Fruit fly (Drosophila melanogaster): ENCODE data around the gene Lectin-galC1.
A peak's percentile ranks its signal among the peaks of the same experiment; 100 is the strongest.

Lectin-galC1 gene

dm6 chr2L:19376145-19376544 is 41.1 kb upstream of the Lectin-galC1 start (continued):
- TF ChIP-seq ERR (GFP tag; optimal IDR thresholded peaks at IDR 0.05): no peak
- peak; percentile 50 for TF ChIP-seq Neu2 (GFP tag; optimal IDR thresholded peaks at IDR 0.05; ENCODE audit: borderline replicate concordance)
- no peak for TF ChIP-seq dimm (GFP tag; IDR thresholded peaks at IDR 0.05)
- TF ChIP-seq CrebB (tag; optimal IDR thresholded peaks at IDR 0.05): no peak
- no peak for TF ChIP-seq pfk (GFP tag; optimal IDR thresholded peaks at IDR 0.05)
- no peak for TF ChIP-seq CG10654 (GFP tag; optimal IDR thresholded peaks at IDR 0.05)
- TF ChIP-seq CG43689 (GFP tag; IDR thresholded peaks at IDR 0.05): no peak
- peak; percentile 34 for TF ChIP-seq nmo (GFP tag; optimal IDR thresholded peaks at IDR 0.05)
- no peak for TF ChIP-seq cad (GFP tag; optimal IDR thresholded peaks at IDR 0.05)
- TF ChIP-seq sd (tag; optimal IDR thresholded peaks at IDR 0.05): no peak
- TF ChIP-seq da (GFP tag; optimal IDR thresholded peaks at IDR 0.05): no peak
- no peak for TF ChIP-seq Ets65A (GFP tag)
- TF ChIP-seq Oli (tag; optimal IDR thresholded peaks at IDR 0.05): peak; percentile 11
- TF ChIP-seq CG11247 (GFP tag; IDR thresholded peaks at IDR 0.05): no peak
- TF ChIP-seq CG2678 (tag; optimal IDR thresholded peaks at IDR 0.05): peak; percentile 37
- no peak for TF ChIP-seq Camta (GFP tag; optimal IDR thresholded peaks at IDR 0.05)
- TF ChIP-seq CG3407 (GFP tag; optimal IDR thresholded peaks at IDR 0.05): no peak
- peak; percentile 76 for TF ChIP-seq sens (GFP tag)
- no peak for TF ChIP-seq crp (GFP tag; optimal IDR thresholded peaks at IDR 0.05)
- no peak for TF ChIP-seq CG5180 (GFP tag; optimal IDR thresholded peaks at IDR 0.05)
- peak; percentile 18 for TF ChIP-seq Antp (GFP tag; optimal IDR thresholded peaks at IDR 0.05)
- peak; percentile 50; the same call in 2 of the 3 replicates for TF ChIP-seq row (GFP tag; IDR thresholded peaks at IDR 0.05)
- TF ChIP-seq CG18619 (GFP tag; optimal IDR thresholded peaks at IDR 0.05): no peak
- TF ChIP-seq fd102C (GFP tag; optimal IDR thresholded peaks at IDR 0.05): no peak
- TF ChIP-seq Atf3 (GFP tag; optimal IDR thresholded peaks at IDR 0.05): no peak
- no peak for TF ChIP-seq NC2α (GFP tag; optimal IDR thresholded peaks at IDR 0.05)
- peak; percentile 33 for TF ChIP-seq CoRest (tag; optimal IDR thresholded peaks at IDR 0.05)
- no peak for TF ChIP-seq ase (GFP tag; IDR thresholded peaks at IDR 0.05)
- TF ChIP-seq bab2 (GFP tag; optimal IDR thresholded peaks at IDR 0.05): no peak
- TF ChIP-seq BEAF-32 (GFP tag; optimal IDR thresholded peaks at IDR 0.05): no peak
- peak; percentile 50 for TF ChIP-seq CG14710 (tag; optimal IDR thresholded peaks at IDR 0.05)
- no peak for TF ChIP-seq CG3995 (GFP tag; optimal IDR thresholded peaks at IDR 0.05)
- no peak for TF ChIP-seq CG3163 (GFP tag; optimal IDR thresholded peaks at IDR 0.05)
- no peak for TF ChIP-seq dysf (GFP tag; IDR thresholded peaks at IDR 0.05)
- TF ChIP-seq ken (GFP tag; IDR thresholded peaks at IDR 0.05): peak; percentile 58; the same call in 2 of the 3 replicates
- no peak for TF ChIP-seq CG10366 (GFP tag; IDR thresholded peaks at IDR 0.05)
- peak; percentile 14 for TF ChIP-seq CG1529 (GFP tag; optimal IDR thresholded peaks at IDR 0.05)
- no peak for TF ChIP-seq CG16779 (GFP tag; IDR thresholded peaks at IDR 0.05)
- TF ChIP-seq CG17359 (tag; optimal IDR thresholded peaks at IDR 0.05): peak; percentile 20
- TF ChIP-seq Adf1 (GFP tag; IDR thresholded peaks at IDR 0.05): no peak
- no peak for TF ChIP-seq Bteb2 (GFP tag; optimal IDR thresholded peaks at IDR 0.05)
- TF ChIP-seq CG15269 (tag; optimal IDR thresholded peaks at IDR 0.05): no peak
- TF ChIP-seq CG17802 (tag; optimal IDR thresholded peaks at IDR 0.05): no peak
- TF ChIP-seq CG5245 (GFP tag; optimal IDR thresholded peaks at IDR 0.05): peak; percentile 18
- no peak for TF ChIP-seq CG4707 (GFP tag; optimal IDR thresholded peaks at IDR 0.05)
- TF ChIP-seq CG9437 (GFP tag; optimal IDR thresholded peaks at IDR 0.05): no peak
- peak; percentile 9 for TF ChIP-seq CG13424 (tag; optimal IDR thresholded peaks at IDR 0.05)
- peak; percentile 82 for TF ChIP-seq oc (tag; optimal IDR thresholded peaks at IDR 0.05)
- peak; percentile 8; the same call in 1 of the 2 replicates for TF ChIP-seq CG8765 (GFP tag; IDR thresholded peaks at IDR 0.05)
- TF ChIP-seq CG16863 (GFP tag; optimal IDR thresholded peaks at IDR 0.05): no peak
- TF ChIP-seq ewg (GFP tag; optimal IDR thresholded peaks at IDR 0.05): peak; percentile 1
- no peak for TF ChIP-seq Ravus (GFP tag; IDR thresholded peaks at IDR 0.05)

Data from whole organism, embryonic.